Worm (Caenorhabditis elegans) whole organism, L4 larva: ENCODE results near the gene heri-1.

Experiments
- F26F4.8 ChIP-seq: fragments of 200-800 bp; sonication (Bioruptor generic); conservative IDR thresholded peaks from 2 replicates; pipeline ENCODE4 v1.3.6; 2022; ENCODE audit warnings: missing genetic modification characterization, missing compliant biosample characterization
- F49E8.2 ChIP-seq: sonication (generic microtip); optimal IDR thresholded peaks from 2 replicates; lab custom pipeline; 2016; ENCODE audit warnings: missing compliant biosample characterization, mild to moderate bottlenecking, missing genetic modification characterization, borderline replicate concordance
- aly-2 ChIP-seq: sonication (generic microtip); optimal IDR thresholded peaks from 2 replicates; lab custom pipeline; 2018; ENCODE audit warnings: missing biosample characterization, missing genetic modification characterization
- ceh-44 ChIP-seq: fragments of 200-800 bp; sonication (Bioruptor generic); IDR thresholded peaks from 2 replicates; pipeline ENCODE4 v1.3.6; 2022; ENCODE audit warnings: missing genetic modification reagents, missing genetic modification characterization, missing compliant biosample characterization
- jun-1 ChIP-seq: fragments of 150-350 bp; optimal IDR thresholded peaks from 2 replicates; lab custom pipeline; 2014; ENCODE audit warnings: missing biosample characterization, missing genetic modification reagents, missing genetic modification characterization
- lin-38 ChIP-seq: fragments of 200-800 bp; sonication (Bioruptor generic); IDR thresholded peaks from 2 replicates; pipeline ENCODE4 v1.3.6; 2022; ENCODE audit warnings: missing genetic modification reagents, missing genetic modification characterization, missing compliant biosample characterization
- mdl-1 ChIP-seq, 2 experiments: fragments of 150-350 bp in 1 of 2; sonication (generic microtip) in 1 of 2; optimal IDR thresholded peaks; 2 replicates each; lab custom pipeline; 2014 to 2017; ENCODE audit warnings: missing biosample characterization in 2 of 2, missing genetic modification characterization in 2 of 2
- pha-4 ChIP-seq, 2 experiments: fragments of 150-350 bp in 1 of 2; fragments of 200-800 bp in 1 of 2; sonication (Bioruptor generic) in 1 of 2; IDR thresholded peaks in 1 of 2; optimal IDR thresholded peaks in 1 of 2; 2 replicates each; pipeline versions ENCODE4 v1.3.6 to Lab custom; 2014 to 2022; ENCODE audit warnings: missing genetic modification characterization in 2 of 2, missing genetic modification reagents in 2 of 2, missing biosample characterization in 1 of 2, missing compliant biosample characterization in 1 of 2
- pqm-1 ChIP-seq: sonication (generic microtip); optimal IDR thresholded peaks from 2 replicates; lab custom pipeline; 2017; ENCODE audit warnings: missing biosample characterization, missing genetic modification characterization
- set-16 ChIP-seq: fragments of 200-800 bp; sonication (Bioruptor generic); IDR thresholded peaks from 2 replicates; pipeline ENCODE4 v1.3.6; 2022; ENCODE audit warnings: missing genetic modification reagents, missing genetic modification characterization, missing compliant biosample characterization
- snpc-1.2 ChIP-seq: fragments of 200-800 bp; sonication (Bioruptor generic); IDR thresholded peaks from 2 replicates; pipeline ENCODE4 v1.3.6; 2022; ENCODE audit warnings: missing genetic modification reagents, missing genetic modification characterization, missing compliant biosample characterization
- spr-1 ChIP-seq: sonication (generic microtip); optimal IDR thresholded peaks from 2 replicates; lab custom pipeline; 2016; ENCODE audit warnings: mild to moderate bottlenecking, missing genetic modification characterization, missing compliant biosample characterization

Gene heri-1

DNA sequence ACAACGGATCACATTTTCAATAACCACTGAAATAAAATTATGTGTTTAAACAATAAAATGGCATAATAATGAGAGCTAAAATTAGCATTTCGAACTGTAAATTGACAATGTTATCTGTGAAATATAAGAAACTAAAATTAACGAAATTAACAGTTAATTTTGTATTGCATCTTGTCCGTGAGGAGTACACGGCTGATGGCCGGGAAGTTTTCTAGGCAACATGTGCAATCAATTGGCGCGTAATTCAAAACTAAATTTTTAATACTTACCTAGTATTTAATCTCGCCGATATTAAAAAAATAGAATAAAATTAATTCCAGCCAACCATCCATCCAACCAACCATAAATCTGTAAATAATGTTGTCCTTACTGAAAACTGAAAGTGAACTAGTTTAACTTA is 51.5 kb downstream of the heri-1 start (continued):
- TF ChIP-seq snpc-1.2 (GFP tag; lab: Robert Waterston, UW), result no peak
- TF ChIP-seq spr-1 (tag; lab: Kevin White, UChicago), result no peak
- no peak for TF ChIP-seq ceh-44 (GFP tag; lab: Robert Waterston, UW)
- no peak for TF ChIP-seq jun-1
- no peak for TF ChIP-seq lin-38 (GFP tag; lab: Robert Waterston, UW)
- TF ChIP-seq set-16, result no peak
- no peak for TF ChIP-seq F26F4.8 (GFP tag; lab: Robert Waterston, UW)
- TF ChIP-seq mdl-1 (tag; optimal IDR thresholded peaks at IDR 0.05; lab: Kevin White, UChicago), result no peak
- TF ChIP-seq pqm-1 (tag; lab: Kevin White, UChicago), result no peak
- TF ChIP-seq F49E8.2, result no peak
- TF ChIP-seq aly-2, result no peak
- TF ChIP-seq pha-4 (GFP tag; IDR thresholded peaks at IDR 0.05; lab: Robert Waterston, UW), result no peak
- TF ChIP-seq pha-4 (tag; optimal IDR thresholded peaks at IDR 0.05; lab: Kevin White, UChicago), result no peak
